Fruit fly (Drosophila melanogaster): ENCODE results near the gene CG11619.

The CG11619 gene

dm6 chr3L:19033154-19033811 is 45.2 kb upstream of the CG11619 start (continued):
- TF ChIP-seq sob (GFP tag; IDR thresholded peaks at IDR 0.05) (no peak), CG31388 (GFP tag; optimal IDR thresholded peaks at IDR 0.05) (no peak), tup (GFP tag; optimal IDR thresholded peaks at IDR 0.05) (peak; percentile 29), CG30020 (tag; optimal IDR thresholded peaks at IDR 0.05) (peak; percentile 37), tio (GFP tag; optimal IDR thresholded peaks at IDR 0.05) (peak; percentile 27), Ada2b (GFP tag; IDR thresholded peaks at IDR 0.05) (0 out of 2 replicates have a peak, but pooled peaks have one; percentile 32), Nf-YA (GFP tag; IDR thresholded peaks at IDR 0.05) (no peak), ind (GFP tag; optimal IDR thresholded peaks at IDR 0.05) (peak; percentile 44), ems (GFP tag; optimal IDR thresholded peaks at IDR 0.05) (no peak), Chrac-16 (GFP tag; optimal IDR thresholded peaks at IDR 0.05) (peak; percentile 77), Jarid2 (GFP tag; optimal IDR thresholded peaks at IDR 0.05) (peak; percentile 20), CG18476 (GFP tag; optimal IDR thresholded peaks at IDR 0.05) (peak; percentile 20), gt (GFP tag; IDR thresholded peaks at IDR 0.05) (no peak; the same call in 1 of the 2 replicates), NK7.1 (GFP tag; optimal IDR thresholded peaks at IDR 0.05) (no peak), repo (GFP tag; optimal IDR thresholded peaks at IDR 0.05) (no peak), Eip74EF (GFP tag; optimal IDR thresholded peaks at IDR 0.05) (peak in 1 of 2 experiments; percentile 31), CG10321 (GFP tag; IDR thresholded peaks at IDR 0.05) (no peak), Sox100B (GFP tag; optimal IDR thresholded peaks at IDR 0.05) (peak; percentile 70), Ets65A (GFP tag) (peak; percentile 83), Side (GFP tag; optimal IDR thresholded peaks at IDR 0.05) (no peak), cato (GFP tag; optimal IDR thresholded peaks at IDR 0.05; ENCODE audit: borderline replicate concordance) (peak; percentile 24), inv (GFP tag; IDR thresholded peaks at IDR 0.05; ENCODE audit: partially characterized antibody) (no peak), CG7745 (tag; optimal IDR thresholded peaks at IDR 0.05) (peak; percentile 43), eyg (GFP tag; optimal IDR thresholded peaks at IDR 0.05) (no peak), Bdp1 (GFP tag; optimal IDR thresholded peaks at IDR 0.05) (no peak), ato (GFP tag; IDR thresholded peaks at IDR 0.05; ENCODE audit: partially characterized antibody) (no peak), CG10654 (GFP tag; optimal IDR thresholded peaks at IDR 0.05) (peak; percentile 49), HLH3B (GFP tag; IDR thresholded peaks at IDR 0.05) (peak; percentile 64; the same call in 1 of the 2 replicates), CG10543 (GFP tag; optimal IDR thresholded peaks at IDR 0.05) (peak; percentile 7), lola (GFP tag; optimal IDR thresholded peaks at IDR 0.05) (peak in 1 of 3 experiments; percentile 91), Elba2 (GFP tag; optimal IDR thresholded peaks at IDR 0.05) (peak; percentile 11), Asciz (GFP tag; optimal IDR thresholded peaks at IDR 0.05) (peak; percentile 71), gfzf (GFP tag; optimal IDR thresholded peaks at IDR 0.05) (no peak), CG4282 (GFP tag; optimal IDR thresholded peaks at IDR 0.05) (no peak), psq (GFP tag; optimal IDR thresholded peaks at IDR 0.05) (peak; percentile 10), CG9215 (GFP tag; IDR thresholded peaks at IDR 0.05) (0 out of 2 replicates have a peak, but pooled peaks have one; percentile 20), phol (tag; optimal IDR thresholded peaks at IDR 0.05) (peak; percentile 87), wdn (GFP tag; IDR thresholded peaks at IDR 0.05) (no peak), CG4617 (GFP tag; optimal IDR thresholded peaks at IDR 0.05; ENCODE audit: borderline replicate concordance) (peak; percentile 18), sna (GFP tag; IDR thresholded peaks at IDR 0.05; ENCODE audit: partially characterized antibody) (no peak), sens (GFP tag) (peak; percentile 92), Dip3 (GFP tag; optimal IDR thresholded peaks at IDR 0.05) (no peak), run (tag; optimal IDR thresholded peaks at IDR 0.05) (no peak), bowl (GFP tag; IDR thresholded peaks at IDR 0.05) (no peak), Lim3 (GFP tag; IDR thresholded peaks at IDR 0.05) (no peak), Hmx (GFP tag; optimal IDR thresholded peaks at IDR 0.05) (no peak), CG13296 (GFP tag; optimal IDR thresholded peaks at IDR 0.05) (peak; percentile 3), Neu2 (GFP tag; optimal IDR thresholded peaks at IDR 0.05; ENCODE audit: borderline replicate concordance) (no peak), jigr1 (GFP tag; IDR thresholded peaks at IDR 0.05) (no peak), Abd-B (GFP tag; optimal IDR thresholded peaks at IDR 0.05) (peak; percentile 64)
